Worm (Caenorhabditis elegans): ENCODE results near the gene irld-27.

The irld-27 gene

ce11 chrII:3347940-3348610 is 15.9 kb downstream of the irld-27 start, which contains the start of the genes F14D2.14 and bath-29:
F14D2.14 (minus strand) TSS chrII:3347990.
bath-29 (plus strand) TSS chrII:3348560.
- TF ChIP-seq nfyb-1 (GFP tag; IDR thresholded peaks at IDR 0.05) (peak; percentile 70; the same call in 1 of the 2 replicates), dpl-1 (GFP tag; optimal IDR thresholded peaks at IDR 0.05) (no peak), athp-1 (tag; optimal IDR thresholded peaks at IDR 0.05) (no peak), madf-8 (GFP tag; conservative IDR thresholded peaks at IDR 0.05) (0 out of 2 replicates have a peak, but pooled peaks have one; percentile 45), efl-1 (GFP tag; optimal IDR thresholded peaks at IDR 0.05) (peak; percentile 0), Y95B8A.8 (GFP tag; IDR thresholded peaks at IDR 0.05) (0 out of 2 replicates have a peak, but pooled peaks have one; percentile 10), lsl-1 (GFP tag; optimal IDR thresholded peaks at IDR 0.05) (peak; percentile 71), ekl-4 (GFP tag; IDR thresholded peaks at IDR 0.05) (0 out of 2 replicates have a peak, but pooled peaks have one; percentile 23), hmg-1.2 (GFP tag; IDR thresholded peaks at IDR 0.05) (0 out of 2 replicates have a peak, but pooled peaks have one; percentile 5), xnd-1 (tag; optimal IDR thresholded peaks at IDR 0.05) (peak; percentile 15), lin-26 (GFP tag; IDR thresholded peaks at IDR 0.05) (no peak), hrde-1 (tag; optimal IDR thresholded peaks at IDR 0.05; ENCODE audit: borderline replicate concordance) (no peak), pbrm-1 (GFP tag; IDR thresholded peaks at IDR 0.05) (no peak), hsf-1 (GFP tag; IDR thresholded peaks at IDR 0.05) (peak; percentile 90), rcor-1 (GFP tag; IDR thresholded peaks at IDR 0.05) (peak; percentile 15; the same call in 1 of the 2 replicates), dox-1 (GFP tag; IDR thresholded peaks at IDR 0.05) (peak; percentile 40; the same call in 1 of the 2 replicates), mcd-1 (GFP tag; IDR thresholded peaks at IDR 0.05) (0 out of 2 replicates have a peak, but pooled peaks have one; percentile 15), tlf-1 (GFP tag; optimal IDR thresholded peaks at IDR 0.05) (no peak), F55B11.4 (tag; optimal IDR thresholded peaks at IDR 0.05; ENCODE audit: borderline replicate concordance, insufficient read depth) (no peak), Y53G8AR.9 (GFP tag; conservative IDR thresholded peaks at IDR 0.05) (no peak), tbp1 (GFP tag; optimal IDR thresholded peaks at IDR 0.05) (no peak), ztf-18 (tag; optimal IDR thresholded peaks at IDR 0.05) (no peak), madf-6 (GFP tag; IDR thresholded peaks at IDR 0.05) (peak; percentile 84), D2030.7 (GFP tag; IDR thresholded peaks at IDR 0.05) (peak; percentile 51), madf-3 (GFP tag; IDR thresholded peaks at IDR 0.05) (no peak)

DNA sequence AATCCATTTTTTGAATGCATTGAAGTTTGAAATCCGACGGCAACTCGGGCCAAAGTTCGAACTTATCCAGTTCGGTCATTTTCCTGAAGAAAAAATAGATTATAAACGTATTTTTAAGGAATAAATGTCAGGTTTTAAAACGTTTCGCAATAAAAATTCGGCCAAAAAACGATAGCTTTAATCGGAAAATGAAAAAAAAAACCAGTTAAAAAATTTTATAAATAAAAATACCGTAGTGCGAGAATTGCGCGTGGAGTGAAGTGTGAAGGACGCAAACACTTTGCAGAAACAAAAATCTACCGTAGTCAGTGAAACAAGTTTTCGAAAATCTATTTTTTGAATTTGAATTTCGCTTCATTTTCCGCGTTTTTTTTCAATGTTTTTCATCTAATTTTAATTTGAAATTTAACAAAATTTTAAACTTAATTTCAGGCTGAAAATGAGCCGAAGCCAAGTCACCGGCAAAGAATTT is 17.7 kb downstream of the irld-27 start, which contains the start of gene F14D2.8:
Gene F14D2.8 (minus strand): TSS at position 51 of the 472 bp plus-strand sequence.
- TF ChIP-seq nhr-179 (tag; optimal IDR thresholded peaks at IDR 0.05) = no peak
- no peak for TF ChIP-seq attf-3 (GFP tag; conservative IDR thresholded peaks at IDR 0.05)
- TF ChIP-seq ekl-4 (GFP tag; IDR thresholded peaks at IDR 0.05) = no peak
- no peak for TF ChIP-seq nhr-120 (GFP tag; IDR thresholded peaks at IDR 0.05)
- no peak for TF ChIP-seq ceh-27 (GFP tag; optimal IDR thresholded peaks at IDR 0.05)
- no peak for TF ChIP-seq zfh-2 (GFP tag; conservative IDR thresholded peaks at IDR 0.05)
- TF ChIP-seq ztf-3 (GFP tag; optimal IDR thresholded peaks at IDR 0.05) = no peak
- TF ChIP-seq D2030.7 (GFP tag; IDR thresholded peaks at IDR 0.05) = peak; percentile 25; the same call in 1 of the 2 replicates
- TF ChIP-seq nfyb-1 (GFP tag; IDR thresholded peaks at IDR 0.05) = no peak
- TF ChIP-seq xnd-1 (tag; optimal IDR thresholded peaks at IDR 0.05) = no peak
- no peak for TF ChIP-seq unc-62 (GFP tag; optimal IDR thresholded peaks at IDR 0.05)
- TF ChIP-seq snpc-1.3 (tag; optimal IDR thresholded peaks at IDR 0.05; ENCODE audit: insufficient read depth) = no peak
- 0 out of 2 replicates have a peak, but pooled peaks have one; percentile 6 for TF ChIP-seq madf-8 (GFP tag; conservative IDR thresholded peaks at IDR 0.05)
- TF ChIP-seq K12H6.12 (tag; optimal IDR thresholded peaks at IDR 0.05) = no peak
- TF ChIP-seq Y67H2A.10 (GFP tag; conservative IDR thresholded peaks at IDR 0.05) = no peak
- TF ChIP-seq Y95B8A.8 (GFP tag; IDR thresholded peaks at IDR 0.05) = no peak
- peak; percentile 68 for TF ChIP-seq madf-6 (GFP tag; IDR thresholded peaks at IDR 0.05)
- no peak for TF ChIP-seq nhr-80 (tag; optimal IDR thresholded peaks at IDR 0.05)
- TF ChIP-seq rec-8 (tag; optimal IDR thresholded peaks at IDR 0.05) = no peak
- no peak for TF ChIP-seq unc-130 (GFP tag; optimal IDR thresholded peaks at IDR 0.05)
- no peak for TF ChIP-seq ZK185.1 (tag; optimal IDR thresholded peaks at IDR 0.05; ENCODE audit: poor library complexity, severe bottlenecking)
- TF ChIP-seq ceh-100 (GFP tag; IDR thresholded peaks at IDR 0.05) = no peak
- TF ChIP-seq lsy-27 (tag; optimal IDR thresholded peaks at IDR 0.05; ENCODE audit: borderline replicate concordance, insufficient read depth) = no peak
- TF ChIP-seq mes-4 (tag; optimal IDR thresholded peaks at IDR 0.05) = no peak
- TF ChIP-seq lir-1 (GFP tag; conservative IDR thresholded peaks at IDR 0.05) = no peak
- no peak for TF ChIP-seq tlf-1 (GFP tag; optimal IDR thresholded peaks at IDR 0.05)
- TF ChIP-seq snpc-3.4 (tag; optimal IDR thresholded peaks at IDR 0.05) = no peak
- TF ChIP-seq lsl-1 (GFP tag; optimal IDR thresholded peaks at IDR 0.05) = peak; percentile 86

Data from whole organism, young adult.